Fruit fly (Drosophila melanogaster) whole organism, embryonic: ENCODE measurements around the gene Drsl2.

ENCODE experiments used
- Bgb ChIP-seq: fragments of 200-800 bp; sonication (Bioruptor generic); IDR thresholded peaks from 2 replicates; pipeline ENCODE4 v1.3.6; 2022; ENCODE audit warnings: missing biosample characterization, missing genetic modification characterization; ENCODE audit not compliant: partially characterized antibody
- CG10209 ChIP-seq: fragments of 200-800 bp; sonication (Bioruptor generic); optimal IDR thresholded peaks from 3 replicates; lab custom pipeline; 2017; ENCODE audit warnings: missing biosample characterization, mild to moderate bottlenecking, missing genetic modification characterization, missing genetic modification reagents
- CG10366 ChIP-seq: fragments of 200-800 bp; sonication (Bioruptor generic); IDR thresholded peaks from 2 replicates; pipeline ENCODE4 v1.3.6; 2022; ENCODE audit warnings: missing biosample characterization, missing genetic modification characterization
- CG12071 ChIP-seq: fragments of 200-800 bp; sonication (Bioruptor generic); optimal IDR thresholded peaks from 3 replicates; lab custom pipeline; 2018; ENCODE audit warnings: missing biosample characterization, mild to moderate bottlenecking, missing genetic modification characterization
- CG12155 ChIP-seq: fragments of 200-800 bp; sonication (Bioruptor generic); optimal IDR thresholded peaks from 3 replicates; lab custom pipeline; 2016; ENCODE audit warnings: missing biosample characterization, missing genetic modification characterization
- CG12299 ChIP-seq: fragments of 200-800 bp; sonication (Bioruptor generic); optimal IDR thresholded peaks from 2 replicates; lab custom pipeline; 2018; ENCODE audit warnings: missing biosample characterization, mild to moderate bottlenecking, missing genetic modification characterization
- CG12391 ChIP-seq: fragments of 200-800 bp; sonication (Bioruptor generic); optimal IDR thresholded peaks from 3 replicates; lab custom pipeline; 2018; ENCODE audit warnings: missing biosample characterization, mild to moderate bottlenecking, missing genetic modification characterization, moderate library complexity
- CG12659 ChIP-seq: fragments of 200-800 bp; sonication (Bioruptor generic); optimal IDR thresholded peaks from 3 replicates; lab custom pipeline; 2017; ENCODE audit warnings: mild to moderate bottlenecking, missing biosample characterization, missing genetic modification reagents, missing genetic modification characterization
- CG13296 ChIP-seq: fragments of 200-800 bp; sonication (Bioruptor generic); optimal IDR thresholded peaks from 3 replicates; lab custom pipeline; 2018; ENCODE audit warnings: missing biosample characterization, mild to moderate bottlenecking, missing genetic modification characterization
- CG15601 ChIP-seq: fragments of 200-800 bp; sonication (Bioruptor generic); optimal IDR thresholded peaks from 3 replicates; lab custom pipeline; 2019; ENCODE audit warnings: missing biosample characterization, mild to moderate bottlenecking, missing genetic modification characterization, moderate library complexity
- CG17186 ChIP-seq: fragments of 200-800 bp; sonication (Bioruptor generic); optimal IDR thresholded peaks from 3 replicates; lab custom pipeline; 2017; ENCODE audit warnings: missing biosample characterization, missing genetic modification reagents, missing genetic modification characterization
- CG17385 ChIP-seq: fragments of 200-800 bp; sonication (Bioruptor generic); optimal IDR thresholded peaks from 3 replicates; lab custom pipeline; 2018; ENCODE audit warnings: missing biosample characterization, mild to moderate bottlenecking, missing genetic modification characterization
- CG17612 ChIP-seq: fragments of 200-800 bp; sonication (Bioruptor generic); IDR thresholded peaks from 2 replicates; pipeline ENCODE4 v1.3.6; 2022; ENCODE audit warnings: missing biosample characterization, missing genetic modification characterization
- CG2129 ChIP-seq: fragments of 200-800 bp; sonication (Bioruptor generic); IDR thresholded peaks from 2 replicates; pipeline ENCODE4 v1.3.6; 2022; ENCODE audit warnings: missing biosample characterization, missing genetic modification characterization; ENCODE audit not compliant: partially characterized antibody
- CG2202 ChIP-seq: fragments of 200-800 bp; sonication (Bioruptor generic); optimal IDR thresholded peaks from 2 replicates; lab custom pipeline; 2018; ENCODE audit warnings: missing biosample characterization, mild to moderate bottlenecking, missing genetic modification characterization
- CG31441 ChIP-seq: fragments of 200-800 bp; sonication (Bioruptor generic); IDR thresholded peaks from 2 replicates; pipeline ENCODE4 v1.3.6; 2022; ENCODE audit warnings: missing biosample characterization, missing genetic modification characterization
- CG4360 ChIP-seq: fragments of 200-800 bp; sonication (Bioruptor generic); IDR thresholded peaks from 2 replicates; pipeline ENCODE4 v1.3.6; 2022; ENCODE audit warnings: missing biosample characterization, missing genetic modification characterization
- CG4854 ChIP-seq: fragments of 200-800 bp; sonication (Bioruptor generic); optimal IDR thresholded peaks from 2 replicates; lab custom pipeline; 2016; ENCODE audit warnings: missing biosample characterization, missing genetic modification characterization, inconsistent platforms
- CG6272 ChIP-seq: fragments of 200-800 bp; sonication (Bioruptor generic); IDR thresholded peaks from 2 replicates; pipeline ENCODE4 v1.3.6; 2022; ENCODE audit warnings: missing biosample characterization, missing genetic modification characterization
- CG7556 ChIP-seq: fragments of 200-800 bp; sonication (Bioruptor generic); optimal IDR thresholded peaks from 2 replicates; lab custom pipeline; 2017; ENCODE audit warnings: missing biosample characterization, mild to moderate bottlenecking, missing genetic modification characterization
- CG9215 ChIP-seq: fragments of 200-800 bp; sonication (Bioruptor generic); IDR thresholded peaks from 2 replicates; pipeline ENCODE4 v1.3.6; 2022; ENCODE audit warnings: missing biosample characterization, missing genetic modification characterization
- Dbx ChIP-seq: fragments of 200-800 bp; sonication (Bioruptor generic); IDR thresholded peaks from 3 replicates; pipeline ENCODE4 v1.3.6; 2022; ENCODE audit warnings: missing biosample characterization, missing genetic modification characterization
- Doc2 ChIP-seq: fragments of 200-800 bp; sonication (Bioruptor generic); IDR thresholded peaks from 2 replicates; pipeline ENCODE4 v1.3.6; 2022; ENCODE audit warnings: missing biosample characterization, missing genetic modification characterization
- Dref ChIP-seq: fragments of 200-800 bp; sonication (Bioruptor generic); IDR thresholded peaks from 2 replicates; pipeline ENCODE4 v1.3.6; 2022; ENCODE audit warnings: missing biosample characterization, missing genetic modification characterization
- Meics ChIP-seq: fragments of 200-800 bp; sonication (Bioruptor generic); optimal IDR thresholded peaks from 2 replicates; lab custom pipeline; 2017; ENCODE audit warnings: missing biosample characterization, mild to moderate bottlenecking, missing genetic modification characterization
- Nf-YC ChIP-seq: fragments of 200-800 bp; optimal IDR thresholded peaks from 3 replicates; lab custom pipeline; 2019; ENCODE audit warnings: missing biosample characterization, mild to moderate bottlenecking, missing genetic modification characterization, moderate library complexity
- Opbp ChIP-seq: fragments of 200-800 bp; sonication (Bioruptor generic); IDR thresholded peaks from 3 replicates; pipeline ENCODE4 v1.3.6; 2022; ENCODE audit warnings: missing biosample characterization, missing genetic modification characterization; ENCODE audit not compliant: partially characterized antibody
- Optix ChIP-seq: fragments of 200-800 bp; sonication (Bioruptor generic); IDR thresholded peaks from 3 replicates; pipeline ENCODE4 v1.3.6; 2022; ENCODE audit warnings: missing biosample characterization, missing genetic modification characterization
- Sox100B ChIP-seq: fragments of 200-800 bp; sonication (Bioruptor generic); optimal IDR thresholded peaks from 3 replicates; lab custom pipeline; 2018; ENCODE audit warnings: missing biosample characterization, mild to moderate bottlenecking, missing genetic modification characterization
- Xbp1 ChIP-seq: fragments of 200-800 bp; sonication (Bioruptor generic); optimal IDR thresholded peaks from 3 replicates; lab custom pipeline; 2016; ENCODE audit warnings: missing biosample characterization, mild to moderate bottlenecking, missing genetic modification characterization
- ara ChIP-seq: fragments of 200-800 bp; sonication (Bioruptor generic); IDR thresholded peaks from 2 replicates; pipeline ENCODE4 v1.3.6; 2022; ENCODE audit warnings: missing biosample characterization, missing genetic modification characterization
- az2 ChIP-seq: fragments of 200-800 bp; sonication (Bioruptor generic); optimal IDR thresholded peaks from 3 replicates; lab custom pipeline; 2016; ENCODE audit warnings: missing biosample characterization, missing genetic modification characterization
- bab2 ChIP-seq: fragments of 200-800 bp; sonication (Bioruptor generic); optimal IDR thresholded peaks from 2 replicates; lab custom pipeline; 2016; ENCODE audit warnings: missing biosample characterization, missing genetic modification characterization
- bcd ChIP-seq: fragments of 200-800 bp; sonication (Bioruptor generic); optimal IDR thresholded peaks from 2 replicates; lab custom pipeline; 2017; ENCODE audit warnings: missing biosample characterization, mild to moderate bottlenecking, missing genetic modification characterization
- chn ChIP-seq: fragments of 200-800 bp; sonication (Bioruptor generic); optimal IDR thresholded peaks from 2 replicates; lab custom pipeline; 2016; ENCODE audit warnings: missing biosample characterization, missing genetic modification characterization
- ftz-f1 ChIP-seq: fragments of 200-800 bp; sonication (Bioruptor generic); optimal IDR thresholded peaks from 2 replicates; lab custom pipeline; 2016; ENCODE audit warnings: missing biosample characterization, missing genetic modification characterization
- grau ChIP-seq: fragments of 200-800 bp; optimal IDR thresholded peaks from 3 replicates; lab custom pipeline; 2019; ENCODE audit warnings: missing biosample characterization, mild to moderate bottlenecking, missing genetic modification characterization, moderate library complexity
- kni ChIP-seq: fragments of 200-800 bp; sonication (Bioruptor generic); optimal IDR thresholded peaks from 3 replicates; lab custom pipeline; 2017; ENCODE audit warnings: mild to moderate bottlenecking, missing biosample characterization, missing genetic modification reagents, missing genetic modification characterization
- knrl ChIP-seq: fragments of 200-800 bp; sonication (Bioruptor generic); IDR thresholded peaks from 3 replicates; pipeline ENCODE4 v1.3.6; 2022; ENCODE audit warnings: missing biosample characterization, missing genetic modification characterization; ENCODE audit not compliant: partially characterized antibody
- lab ChIP-seq: fragments of 200-800 bp; sonication (Bioruptor generic); optimal IDR thresholded peaks from 3 replicates; lab custom pipeline; 2017; ENCODE audit warnings: missing biosample characterization, missing genetic modification characterization, mild to moderate bottlenecking, moderate library complexity, missing genetic modification reagents
- nerfin-1 ChIP-seq: fragments of 200-800 bp; sonication (Bioruptor generic); optimal IDR thresholded peaks from 3 replicates; lab custom pipeline; 2019; ENCODE audit warnings: missing biosample characterization, mild to moderate bottlenecking, missing genetic modification characterization, moderate library complexity
- pnt ChIP-seq: fragments of 200-800 bp; sonication (Bioruptor generic); optimal IDR thresholded peaks from 3 replicates; lab custom pipeline; 2016; ENCODE audit warnings: missing biosample characterization, missing genetic modification characterization
- pzg ChIP-seq: fragments of 200-800 bp; sonication (Bioruptor generic); optimal IDR thresholded peaks from 3 replicates; lab custom pipeline; 2018; ENCODE audit warnings: missing biosample characterization, mild to moderate bottlenecking, missing genetic modification characterization, moderate library complexity
- slbo ChIP-seq: fragments of 200-800 bp; sonication (Bioruptor generic); IDR thresholded peaks from 2 replicates; pipeline ENCODE4 v1.3.6; 2022; ENCODE audit warnings: missing biosample characterization, missing genetic modification characterization
- tgo ChIP-seq: fragments of 200-800 bp; sonication (Bioruptor generic); IDR thresholded peaks from 3 replicates; pipeline ENCODE4 v1.3.6; 2022; ENCODE audit warnings: missing biosample characterization, missing genetic modification characterization
- tll ChIP-seq, 2 experiments: fragments of 200-800 bp in 1 of 2; fragments of >200 bp in 1 of 2; sonication (Bioruptor generic) in 1 of 2; optimal IDR thresholded peaks; 2 replicates each; lab custom pipeline; 2017 to 2019; ENCODE audit warnings: missing biosample characterization in 2 of 2, missing genetic modification characterization in 2 of 2, mild to moderate bottlenecking in 1 of 2, moderate library complexity in 1 of 2
- twi ChIP-seq: fragments of 200-800 bp; optimal IDR thresholded peaks from 2 replicates; lab custom pipeline; 2019; ENCODE audit warnings: missing biosample characterization, mild to moderate bottlenecking, missing genetic modification characterization, moderate library complexity
- usp ChIP-seq: fragments of >200 bp; optimal IDR thresholded peaks from 2 replicates; lab custom pipeline; 2017; ENCODE audit warnings: missing biosample characterization, missing genetic modification characterization

Gene Drsl2

DNA sequence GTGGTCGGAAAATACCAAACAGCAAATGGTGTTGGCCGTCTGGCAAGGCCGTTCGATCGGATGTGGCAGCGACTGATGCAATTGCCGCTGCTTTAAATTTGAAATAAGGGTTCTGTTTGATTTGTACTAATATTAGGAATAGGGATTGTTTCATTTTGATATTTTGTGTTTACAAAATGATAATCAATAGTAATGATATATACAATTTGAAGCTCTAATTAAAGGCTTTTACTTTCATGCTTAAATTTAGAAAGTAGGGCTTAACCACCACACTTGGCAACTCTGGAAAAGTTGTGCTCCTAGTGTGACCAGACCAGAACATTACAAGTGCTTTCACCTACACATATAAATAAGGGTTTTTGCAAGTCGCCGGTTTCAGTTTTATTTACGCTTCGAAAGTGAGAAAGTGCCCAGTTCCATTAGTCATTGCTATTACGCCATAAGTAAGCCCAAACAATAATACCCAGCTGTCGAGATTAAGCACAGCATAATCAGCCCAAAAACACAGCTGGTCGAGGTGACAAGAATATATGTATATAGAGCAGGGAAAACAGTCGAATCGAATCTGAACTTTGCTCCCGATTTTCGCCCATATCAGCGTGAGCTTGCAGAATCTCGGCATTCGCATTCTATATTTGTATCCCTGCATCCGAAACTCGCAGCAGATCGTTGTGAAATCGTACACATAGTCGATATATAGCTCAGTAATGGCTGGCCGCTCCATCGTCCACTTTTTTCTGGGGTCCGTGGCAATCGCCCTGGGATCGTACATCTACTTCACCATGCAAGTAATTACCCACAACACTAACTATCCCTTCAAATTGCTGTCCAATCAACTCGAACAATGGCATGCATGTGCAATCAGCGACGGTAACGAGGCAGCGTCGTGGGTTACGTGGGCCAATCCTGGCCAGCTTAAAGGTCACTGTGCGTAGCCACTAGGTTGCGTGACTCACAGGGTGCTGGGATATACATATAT, 12.1 kb downstream of the Drsl2 start, which contains the start of gene Gtpx (continued):
- TF ChIP-seq tll (GFP tag; optimal IDR thresholded peaks at IDR 0.05; lab: Kevin White, UChicago): peak in 1 of 2 experiments; percentile 8
- no peak; the same call in 1 of the 2 replicates for TF ChIP-seq CG31441 (GFP tag; lab: Robert Waterston, UW)
- peak; percentile 83 for TF ChIP-seq pzg (GFP tag; lab: Kevin White, UChicago)
- TF ChIP-seq Xbp1 (GFP tag; lab: Kevin White, UChicago): peak; percentile 57
- TF ChIP-seq CG12391 (tag; lab: Kevin White, UChicago): peak; percentile 70
- no peak for TF ChIP-seq CG6272
- peak; percentile 84 for TF ChIP-seq CG12659 (GFP tag; lab: Kevin White, UChicago)
- TF ChIP-seq CG17186 (GFP tag; lab: Kevin White, UChicago): no peak
- TF ChIP-seq Dbx (GFP tag; lab: Robert Waterston, UW): no peak
- TF ChIP-seq chn (GFP tag; lab: Kevin White, UChicago): peak; percentile 3
- no peak for TF ChIP-seq CG12299 (tag; lab: Kevin White, UChicago)
- TF ChIP-seq CG15601 (tag; lab: Kevin White, UChicago): peak; percentile 48
- no peak for TF ChIP-seq Meics (GFP tag; lab: Kevin White, UChicago)
- TF ChIP-seq Dref (GFP tag; lab: Robert Waterston, UW): peak; percentile 31; the same call in 1 of the 2 replicates
- TF ChIP-seq CG4854: no peak
- TF ChIP-seq tgo (GFP tag; lab: Robert Waterston, UW): no peak
- TF ChIP-seq CG13296: no peak
- TF ChIP-seq slbo: peak; percentile 64
- peak; percentile 9 for TF ChIP-seq nerfin-1 (tag; lab: Kevin White, UChicago)
- peak; percentile 22 for TF ChIP-seq pnt (GFP tag; lab: Kevin White, UChicago)
- peak; percentile 25 for TF ChIP-seq CG10209 (GFP tag; lab: Kevin White, UChicago)
- TF ChIP-seq CG7556 (GFP tag; lab: Kevin White, UChicago): peak; percentile 8
- peak; percentile 30 for TF ChIP-seq az2
- TF ChIP-seq bcd (GFP tag; lab: Kevin White, UChicago): peak; percentile 35
- TF ChIP-seq CG17612 (GFP tag; lab: Robert Waterston, UW): no peak
- no peak for TF ChIP-seq CG2129
- no peak for TF ChIP-seq bab2 (GFP tag; lab: Kevin White, UChicago)
- TF ChIP-seq ftz-f1: peak; percentile 53
- peak; percentile 53 for TF ChIP-seq Nf-YC
- TF ChIP-seq kni (GFP tag; lab: Kevin White, UChicago): peak; percentile 32
- peak; percentile 17; the same call in 1 of the 3 replicates for TF ChIP-seq knrl
- peak; percentile 23 for TF ChIP-seq twi (tag; lab: Kevin White, UChicago)
- no peak for TF ChIP-seq Doc2
- no peak for TF ChIP-seq CG4360 (GFP tag; lab: Robert Waterston, UW)
- no peak for TF ChIP-seq CG9215 (GFP tag; lab: Robert Waterston, UW)
- TF ChIP-seq lab (GFP tag; lab: Kevin White, UChicago): no peak
- peak; percentile 32 for TF ChIP-seq CG12155 (GFP tag; lab: Kevin White, UChicago)
- TF ChIP-seq grau (tag; lab: Kevin White, UChicago): peak; percentile 61
- no peak for TF ChIP-seq Optix
- TF ChIP-seq CG2202 (tag; lab: Kevin White, UChicago): no peak
- TF ChIP-seq Opbp: no peak
- TF ChIP-seq CG12071: no peak
- peak; percentile 49 for TF ChIP-seq CG17385 (GFP tag; lab: Kevin White, UChicago)
- TF ChIP-seq CG10366: no peak; the same call in 1 of the 2 replicates
- TF ChIP-seq Sox100B: no peak
- no peak; the same call in 1 of the 2 replicates for TF ChIP-seq Bgb (GFP tag; lab: Robert Waterston, UW)
- no peak for TF ChIP-seq ara (GFP tag; lab: Robert Waterston, UW)
- no peak for TF ChIP-seq usp (GFP tag; lab: Kevin White, UChicago)
